Worm (Caenorhabditis elegans) whole organism, young adult: ENCODE results near the gene T09F3.5.

Experiments used
- B0019.2 ChIP-seq: fragments of 200-800 bp; sonication (Bioruptor generic); conservative IDR thresholded peaks from 2 replicates; pipeline ENCODE4 v1.3.6; 2022; ENCODE audit warnings: missing genetic modification reagents, missing genetic modification characterization, missing compliant biosample characterization
- F22D6.2 ChIP-seq: sonication (generic microtip); optimal IDR thresholded peaks from 2 replicates; lab custom pipeline; 2016; ENCODE audit warnings: mild to moderate bottlenecking, missing genetic modification characterization, missing compliant biosample characterization
- F23B12.7 ChIP-seq: sonication (generic microtip); optimal IDR thresholded peaks from 2 replicates; lab custom pipeline; 2017; ENCODE audit warnings: missing genetic modification characterization, mild to moderate bottlenecking, missing compliant biosample characterization, antibody characterized with exemption, moderate library complexity; ENCODE audit not compliant: insufficient read depth
- F55B11.4 ChIP-seq: sonication (generic microtip); optimal IDR thresholded peaks from 2 replicates; lab custom pipeline; 2016; ENCODE audit warnings: missing compliant biosample characterization, missing genetic modification characterization, borderline replicate concordance; ENCODE audit not compliant: insufficient read depth
- Y56A3A.18 ChIP-seq: fragments of 200-800 bp; sonication (Bioruptor generic); IDR thresholded peaks from 2 replicates; pipeline ENCODE4 v1.3.6; 2022; ENCODE audit warnings: missing genetic modification reagents, missing genetic modification characterization, missing compliant biosample characterization
- Y79H2A.3 ChIP-seq: fragments of 200-800 bp; sonication (Bioruptor generic); conservative IDR thresholded peaks from 2 replicates; pipeline ENCODE4 v1.3.6; 2022; ENCODE audit warnings: missing genetic modification reagents, missing genetic modification characterization, missing compliant biosample characterization
- aptf-3 ChIP-seq: fragments of 200-800 bp; sonication (Bioruptor generic); IDR thresholded peaks from 2 replicates; pipeline ENCODE4 v1.3.6; 2022; ENCODE audit warnings: missing genetic modification characterization, missing compliant biosample characterization
- atf-7 ChIP-seq: sonication (generic microtip); optimal IDR thresholded peaks from 2 replicates; lab custom pipeline; 2017; ENCODE audit warnings: mild to moderate bottlenecking, missing genetic modification characterization, missing compliant biosample characterization
- athp-1 ChIP-seq: sonication (generic microtip); optimal IDR thresholded peaks from 2 replicates; lab custom pipeline; 2017; ENCODE audit warnings: mild to moderate bottlenecking, missing genetic modification characterization, missing compliant biosample characterization
- attf-5 ChIP-seq: fragments of 200-800 bp; sonication (Bioruptor generic); optimal IDR thresholded peaks from 2 replicates; lab custom pipeline; 2018; ENCODE audit warnings: mild to moderate bottlenecking, missing genetic modification characterization, missing compliant biosample characterization
- cebp-1 ChIP-seq, 2 experiments: fragments of 200-800 bp in 1 of 2; sonication (Bioruptor generic) in 1 of 2; sonication (generic microtip) in 1 of 2; IDR thresholded peaks in 1 of 2; optimal IDR thresholded peaks in 1 of 2; 2 replicates each; pipeline versions ENCODE4 v1.3.6 to Lab custom; 2017 to 2022; ENCODE audit warnings: missing compliant biosample characterization in 2 of 2, missing genetic modification characterization in 2 of 2, mild to moderate bottlenecking in 1 of 2, missing genetic modification reagents in 1 of 2, moderate library complexity in 1 of 2
- ceh-27 ChIP-seq: fragments of 200-800 bp; sonication (Bioruptor generic); optimal IDR thresholded peaks from 2 replicates; lab custom pipeline; 2018; ENCODE audit warnings: mild to moderate bottlenecking, missing genetic modification characterization, moderate library complexity, missing compliant biosample characterization
- die-1 ChIP-seq: sonication (generic microtip); optimal IDR thresholded peaks from 2 replicates; lab custom pipeline; 2016; ENCODE audit warnings: missing genotype, mild to moderate bottlenecking, missing genetic modification characterization, missing compliant biosample characterization
- dpff-1 ChIP-seq: sonication (generic microtip); optimal IDR thresholded peaks from 2 replicates; lab custom pipeline; 2017; ENCODE audit warnings: mild to moderate bottlenecking, missing genetic modification characterization, missing compliant biosample characterization
- egrh-3 ChIP-seq: fragments of 200-800 bp; sonication (Bioruptor generic); IDR thresholded peaks from 2 replicates; pipeline ENCODE4 v1.3.6; 2022; ENCODE audit warnings: missing genetic modification reagents, missing genetic modification characterization, missing compliant biosample characterization
- hlh-12 ChIP-seq: sonication (generic microtip); optimal IDR thresholded peaks from 2 replicates; lab custom pipeline; 2016; ENCODE audit warnings: missing genetic modification characterization, missing compliant biosample characterization
- hlh-26 ChIP-seq: fragments of 200-800 bp; sonication (Bioruptor generic); conservative IDR thresholded peaks from 2 replicates; pipeline ENCODE4 v1.3.6; 2022; ENCODE audit warnings: missing genetic modification reagents, missing genetic modification characterization, missing compliant biosample characterization
- hsf-1 ChIP-seq: fragments of 200-800 bp; sonication (Bioruptor generic); IDR thresholded peaks from 2 replicates; pipeline ENCODE4 v1.3.6; 2022; ENCODE audit warnings: missing genetic modification reagents, missing genetic modification characterization, missing compliant biosample characterization
- lag-1 ChIP-seq: fragments of 200-800 bp; sonication (Bioruptor generic); IDR thresholded peaks from 2 replicates; pipeline ENCODE4 v1.3.6; 2022; ENCODE audit warnings: missing genetic modification reagents, missing genetic modification characterization, missing compliant biosample characterization
- let-607 ChIP-seq, 2 experiments: fragments of 200-800 bp in 1 of 2; sonication (Bioruptor generic) in 1 of 2; sonication (generic microtip) in 1 of 2; optimal IDR thresholded peaks; 2 replicates each; lab custom pipeline; 2016 to 2018; ENCODE audit warnings: mild to moderate bottlenecking in 2 of 2, missing compliant biosample characterization in 2 of 2, missing genetic modification characterization in 2 of 2, moderate library complexity in 2 of 2, missing genotype in 1 of 2
- lir-1 ChIP-seq: fragments of 200-800 bp; sonication (Bioruptor generic); conservative IDR thresholded peaks from 2 replicates; pipeline ENCODE4 v1.3.6; 2022; ENCODE audit warnings: missing genetic modification reagents, missing genetic modification characterization, missing compliant biosample characterization
- lsl-1 ChIP-seq: fragments of 200-800 bp; sonication (Bioruptor generic); optimal IDR thresholded peaks from 2 replicates; lab custom pipeline; 2018; ENCODE audit warnings: mild to moderate bottlenecking, missing genetic modification characterization, moderate library complexity, missing compliant biosample characterization
- lsy-27 ChIP-seq: sonication (generic microtip); optimal IDR thresholded peaks from 2 replicates; lab custom pipeline; 2017; ENCODE audit warnings: missing genetic modification characterization, mild to moderate bottlenecking, missing compliant biosample characterization, antibody characterized with exemption, missing genotype, borderline replicate concordance; ENCODE audit not compliant: insufficient read depth
- madf-10 ChIP-seq: sonication (generic microtip); optimal IDR thresholded peaks from 2 replicates; lab custom pipeline; 2016; ENCODE audit warnings: mild to moderate bottlenecking, missing genetic modification characterization, missing compliant biosample characterization
- madf-6 ChIP-seq: fragments of 200-800 bp; sonication (Bioruptor generic); IDR thresholded peaks from 2 replicates; pipeline ENCODE4 v1.3.6; 2022; ENCODE audit warnings: missing genetic modification reagents, missing genetic modification characterization, missing compliant biosample characterization
- nfya-1 ChIP-seq: sonication (generic microtip); optimal IDR thresholded peaks from 2 replicates; lab custom pipeline; 2017; ENCODE audit warnings: antibody characterized with exemption, missing compliant biosample characterization, missing genetic modification characterization, borderline replicate concordance; ENCODE audit not compliant: insufficient read depth
- nfya-2 ChIP-seq: fragments of 200-800 bp; sonication (Bioruptor generic); IDR thresholded peaks from 2 replicates; pipeline ENCODE4 v1.3.6; 2022; ENCODE audit warnings: missing genetic modification reagents, missing genetic modification characterization, missing compliant biosample characterization
- nhr-120 ChIP-seq: fragments of 200-800 bp; sonication (Bioruptor generic); IDR thresholded peaks from 2 replicates; pipeline ENCODE4 v1.3.6; 2022; ENCODE audit warnings: missing genetic modification characterization, missing compliant biosample characterization
- nhr-179 ChIP-seq: sonication (generic microtip); optimal IDR thresholded peaks from 2 replicates; lab custom pipeline; 2016; ENCODE audit warnings: mild to moderate bottlenecking, missing genetic modification characterization, missing compliant biosample characterization
- pbrm-1 ChIP-seq: fragments of 200-800 bp; sonication (Bioruptor generic); IDR thresholded peaks from 2 replicates; pipeline ENCODE4 v1.3.6; 2022; ENCODE audit warnings: missing genetic modification reagents, missing genetic modification characterization, missing compliant biosample characterization
- rec-8 ChIP-seq, 2 experiments: sonication (generic microtip); optimal IDR thresholded peaks; 2 replicates each; lab custom pipeline; 2016; ENCODE audit warnings: mild to moderate bottlenecking in 2 of 2, missing genetic modification characterization in 2 of 2, missing genetic modification reagents in 2 of 2, missing genotype in 2 of 2, missing biosample characterization in 1 of 2, missing compliant biosample characterization in 1 of 2, moderate library complexity in 1 of 2
- repo-1 ChIP-seq: sonication (generic microtip); optimal IDR thresholded peaks from 2 replicates; lab custom pipeline; 2017; ENCODE audit warnings: mild to moderate bottlenecking, missing genetic modification characterization, missing compliant biosample characterization
- sea-2 ChIP-seq: fragments of 200-800 bp; sonication (Bioruptor generic); IDR thresholded peaks from 2 replicates; pipeline ENCODE4 v1.3.6; 2022; ENCODE audit warnings: missing genetic modification characterization, missing compliant biosample characterization
- snpc-1.1 ChIP-seq: sonication (generic microtip); optimal IDR thresholded peaks from 2 replicates; lab custom pipeline; 2017; ENCODE audit warnings: missing genetic modification characterization, mild to moderate bottlenecking, missing compliant biosample characterization, antibody characterized with exemption, moderate library complexity, missing genotype, missing genetic modification reagents; ENCODE audit not compliant: insufficient read depth
- somi-1 ChIP-seq: fragments of 200-800 bp; sonication (Bioruptor generic); optimal IDR thresholded peaks from 2 replicates; lab custom pipeline; 2018; ENCODE audit warnings: mild to moderate bottlenecking, missing genetic modification characterization, missing compliant biosample characterization
- sptf-2 ChIP-seq: fragments of 200-800 bp; sonication (Bioruptor generic); optimal IDR thresholded peaks from 2 replicates; lab custom pipeline; 2018; ENCODE audit warnings: mild to moderate bottlenecking, missing genetic modification characterization, missing compliant biosample characterization
- tbx-9 ChIP-seq: sonication (generic microtip); optimal IDR thresholded peaks from 2 replicates; lab custom pipeline; 2016; ENCODE audit warnings: borderline replicate concordance, missing genetic modification characterization, inconsistent platforms, missing compliant biosample characterization
- tlf-1 ChIP-seq: fragments of 200-800 bp; sonication (Bioruptor generic); optimal IDR thresholded peaks from 2 replicates; lab custom pipeline; 2018; ENCODE audit warnings: mild to moderate bottlenecking, missing genetic modification characterization, missing compliant biosample characterization
- unc-130 ChIP-seq: sonication (generic microtip); optimal IDR thresholded peaks from 2 replicates; lab custom pipeline; 2016; ENCODE audit warnings: missing genetic modification reagents, missing genetic modification characterization, missing compliant biosample characterization
- zfh-2 ChIP-seq: fragments of 200-800 bp; sonication (Bioruptor generic); conservative IDR thresholded peaks from 2 replicates; pipeline ENCODE4 v1.3.6; 2022; ENCODE audit warnings: missing genetic modification reagents, missing genetic modification characterization, missing compliant biosample characterization
- zim-3 ChIP-seq: sonication (generic microtip); optimal IDR thresholded peaks from 2 replicates; lab custom pipeline; 2017; ENCODE audit warnings: mild to moderate bottlenecking, missing genetic modification characterization, moderate library complexity, missing compliant biosample characterization
- ztf-18 ChIP-seq: sonication (generic microtip); optimal IDR thresholded peaks from 2 replicates; lab custom pipeline; 2016; ENCODE audit warnings: missing genotype, mild to moderate bottlenecking, missing genetic modification characterization, missing compliant biosample characterization
- ztf-25 ChIP-seq: fragments of 200-800 bp; sonication (Bioruptor generic); IDR thresholded peaks from 2 replicates; pipeline ENCODE4 v1.3.6; 2022; ENCODE audit warnings: missing genetic modification reagents, missing genetic modification characterization, missing compliant biosample characterization
- ztf-26 ChIP-seq: sonication (generic microtip); optimal IDR thresholded peaks from 2 replicates; lab custom pipeline; 2017; ENCODE audit warnings: missing genetic modification characterization, missing compliant biosample characterization

T09F3.5 gene

ce11 chrII:10388041-10388706 lies 8.5 kb upstream of the T09F3.5 start (continued):
- TF ChIP-seq ztf-18 (tag; lab: Kevin White, UChicago) = peak; percentile 45
- peak; percentile 72 for TF ChIP-seq B0019.2 (GFP tag; lab: Robert Waterston, UW)
- TF ChIP-seq lsl-1 (GFP tag; lab: Kevin White, UChicago) = peak; percentile 57
- peak in 1 of 2 experiments; percentile 35 for TF ChIP-seq let-607 (tag; optimal IDR thresholded peaks at IDR 0.05; lab: Kevin White, UChicago)
- no peak for TF ChIP-seq lsy-27 (tag; lab: Kevin White, UChicago)
- TF ChIP-seq F23B12.7 (tag; lab: Kevin White, UChicago) = peak; percentile 65
- no peak for TF ChIP-seq nfya-2
- TF ChIP-seq somi-1 (GFP tag; lab: Kevin White, UChicago) = no peak
- TF ChIP-seq madf-6 (GFP tag; lab: Robert Waterston, UW) = peak; percentile 66
- TF ChIP-seq nfya-1 (tag; lab: Kevin White, UChicago) = no peak
- no peak for TF ChIP-seq hlh-26 (GFP tag; lab: Robert Waterston, UW)
- no peak for TF ChIP-seq die-1 (tag; lab: Kevin White, UChicago)
- no peak for TF ChIP-seq sea-2 (GFP tag; lab: Robert Waterston, UW)
- TF ChIP-seq, all 124 proteins: peak for 47

ce11 chrII:10389038-10389437 lies 7.6 kb upstream of the T09F3.5 start:
- TF ChIP-seq madf-10 (peak; percentile 52), Y79H2A.3 (GFP tag; lab: Robert Waterston, UW) (no peak), dpff-1 (tag; lab: Kevin White, UChicago) (no peak), tbx-9 (no peak), repo-1 (tag; lab: Kevin White, UChicago) (no peak), nhr-179 (tag; lab: Kevin White, UChicago) (no peak), lag-1 (GFP tag; lab: Robert Waterston, UW) (no peak), hsf-1 (GFP tag; lab: Robert Waterston, UW) (0 out of 2 replicates have a peak, but pooled peaks have one; percentile 43), pbrm-1 (peak; percentile 59; the same call in 1 of the 2 replicates), F22D6.2 (tag; lab: Kevin White, UChicago) (peak; percentile 61), sptf-2 (GFP tag; lab: Kevin White, UChicago) (no peak), unc-130 (GFP tag; lab: Kevin White, UChicago) (no peak), nhr-120 (GFP tag; lab: Robert Waterston, UW) (no peak), Y56A3A.18 (no peak), cebp-1 (GFP tag; IDR thresholded peaks at IDR 0.05; lab: Robert Waterston, UW) (peak; percentile 8; the same call in 1 of the 2 replicates), cebp-1 (tag; optimal IDR thresholded peaks at IDR 0.05; lab: Kevin White, UChicago) (peak; percentile 73), hlh-12 (tag; lab: Kevin White, UChicago) (no peak), snpc-1.1 (tag; lab: Kevin White, UChicago) (no peak), egrh-3 (GFP tag; lab: Robert Waterston, UW) (no peak), attf-5 (GFP tag; lab: Kevin White, UChicago) (peak; percentile 69), ceh-27 (GFP tag; lab: Kevin White, UChicago) (peak; percentile 65), tlf-1 (GFP tag; lab: Kevin White, UChicago) (peak; percentile 8), athp-1 (tag; lab: Kevin White, UChicago) (no peak), hlh-26 (GFP tag; lab: Robert Waterston, UW) (no peak), lir-1 (no peak), rec-8 (tag; optimal IDR thresholded peaks at IDR 0.05; lab: Kevin White, UChicago) (no peak), F55B11.4 (tag; lab: Kevin White, UChicago) (no peak), ztf-26 (tag; lab: Kevin White, UChicago) (peak; percentile 89), zfh-2 (GFP tag; lab: Robert Waterston, UW) (no peak), aptf-3 (GFP tag; lab: Robert Waterston, UW) (no peak), zim-3 (tag; lab: Kevin White, UChicago) (no peak), atf-7 (peak; percentile 50), ztf-25 (no peak)
